Fruit fly (Drosophila melanogaster): Measurements from ENCODE around the gene Tbc1d8-9.

The Tbc1d8-9 gene

DNA sequence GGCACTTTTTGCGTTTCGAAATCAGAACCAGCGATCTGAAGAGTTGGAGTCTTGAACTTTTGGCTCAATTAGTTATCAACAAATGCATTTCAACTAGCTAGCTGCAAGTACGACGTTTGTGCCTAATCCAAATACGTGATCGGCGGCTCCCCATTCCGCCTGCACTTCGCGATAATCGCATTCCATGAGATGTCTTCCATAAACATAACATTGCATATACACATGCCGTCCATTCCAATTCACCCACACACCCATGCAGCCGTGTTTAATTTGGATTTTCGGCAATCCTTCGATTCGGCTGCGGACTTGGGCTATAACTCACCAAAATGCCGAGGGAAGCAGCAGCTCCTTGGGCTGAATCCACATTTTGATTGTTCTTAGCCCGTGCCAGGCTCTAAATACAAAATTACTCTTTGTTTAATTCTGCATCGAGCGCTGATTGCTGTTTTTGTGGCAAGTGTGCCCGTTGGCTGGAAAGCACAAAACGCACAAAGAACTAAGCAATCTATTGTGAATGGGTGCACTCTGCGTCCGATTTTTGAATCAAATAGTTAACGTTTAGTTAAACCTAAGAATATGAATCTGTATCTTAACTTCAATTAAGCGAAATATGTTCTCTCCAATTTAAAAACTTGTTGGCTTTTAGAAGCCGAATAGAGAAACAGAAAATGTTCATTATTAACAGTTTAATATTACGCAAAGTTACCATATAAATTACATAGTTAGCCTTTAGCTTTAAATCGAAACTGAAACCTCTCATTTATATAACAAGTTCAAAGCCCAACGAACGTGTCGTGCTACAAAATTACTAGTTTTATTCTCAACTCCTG is at the start of gene Tbc1d8-9, which contains the start of gene CG32436:
Gene Tbc1d8-9, minus strand, starts transcription at position 463 of the 830 bp plus-strand sequence.
Gene CG32436, plus strand, starts transcription at position 780 of the 830 bp plus-strand sequence.
- TF ChIP-seq Dbx (GFP tag; IDR thresholded peaks at IDR 0.05): no peak
- TF ChIP-seq Myb (GFP tag; optimal IDR thresholded peaks at IDR 0.05): peak; percentile 99
- peak; percentile 24 for TF ChIP-seq CG10979 (tag; optimal IDR thresholded peaks at IDR 0.05)
- peak; percentile 68 for TF ChIP-seq Med (GFP tag)
- peak; percentile 37 for TF ChIP-seq YL-1 (GFP tag; optimal IDR thresholded peaks at IDR 0.05)
- TF ChIP-seq CG4360 (GFP tag; IDR thresholded peaks at IDR 0.05): peak; percentile 81
- peak; percentile 14 for TF ChIP-seq CG33213 (GFP tag; optimal IDR thresholded peaks at IDR 0.05)
- peak; percentile 31 for TF ChIP-seq Lhr (GFP tag; optimal IDR thresholded peaks at IDR 0.05)
- TF ChIP-seq Pdp1 (GFP tag; optimal IDR thresholded peaks at IDR 0.05): peak in 1 of 2 experiments; percentile 55
- peak; percentile 28; the same call in 1 of the 2 replicates for TF ChIP-seq amos (GFP tag; IDR thresholded peaks at IDR 0.05; ENCODE audit: partially characterized antibody)
- 0 out of 3 replicates have a peak, but pooled peaks have one; percentile 13 for TF ChIP-seq CG34224 (GFP tag; IDR thresholded peaks at IDR 0.05; ENCODE audit: partially characterized antibody)
- TF ChIP-seq CG1603 (tag; optimal IDR thresholded peaks at IDR 0.05): peak; percentile 60
- no peak for TF ChIP-seq H15 (GFP tag; IDR thresholded peaks at IDR 0.05)
- peak; percentile 90 for TF ChIP-seq MESR4 (GFP tag; optimal IDR thresholded peaks at IDR 0.05)
- peak; percentile 95 for TF ChIP-seq CG17186 (GFP tag; optimal IDR thresholded peaks at IDR 0.05)
- TF ChIP-seq hbn (GFP tag; IDR thresholded peaks at IDR 0.05; ENCODE audit: partially characterized antibody): 0 out of 2 replicates have a peak, but pooled peaks have one; percentile 15
- peak; percentile 56 for TF ChIP-seq Ets97D (GFP tag; optimal IDR thresholded peaks at IDR 0.05)
- peak; percentile 89 for TF ChIP-seq stwl (tag; optimal IDR thresholded peaks at IDR 0.05)
- peak; percentile 51 for TF ChIP-seq Sry-δ (GFP tag; optimal IDR thresholded peaks at IDR 0.05)
- TF ChIP-seq Fer1 (GFP tag; optimal IDR thresholded peaks at IDR 0.05): peak; percentile 12
- peak; percentile 30 for TF ChIP-seq CG17829 (tag; optimal IDR thresholded peaks at IDR 0.05)
- no peak for TF ChIP-seq CG3838 (GFP tag; optimal IDR thresholded peaks at IDR 0.05)
- peak; percentile 62; the same call in 2 of the 3 replicates for TF ChIP-seq CG6791 (GFP tag; IDR thresholded peaks at IDR 0.05; ENCODE audit: partially characterized antibody)
- peak; percentile 93 for TF ChIP-seq CG4820 (GFP tag; optimal IDR thresholded peaks at IDR 0.05)
- TF ChIP-seq ttk (GFP tag; IDR thresholded peaks at IDR 0.05): no peak
- peak; percentile 72 for TF ChIP-seq Dp (GFP tag; optimal IDR thresholded peaks at IDR 0.05)
- TF ChIP-seq CHES-1-like (GFP tag; optimal IDR thresholded peaks at IDR 0.05): peak; percentile 47
- TF ChIP-seq Dll (GFP tag; IDR thresholded peaks at IDR 0.05; ENCODE audit: partially characterized antibody): peak; percentile 38; the same call in 1 of the 4 replicates
- TF ChIP-seq C15 (GFP tag; IDR thresholded peaks at IDR 0.05): no peak
- peak; percentile 41; the same call in 1 of the 3 replicates for TF ChIP-seq row (GFP tag; IDR thresholded peaks at IDR 0.05)
- peak; percentile 35 for TF ChIP-seq CG14710 (tag; optimal IDR thresholded peaks at IDR 0.05)
- peak; percentile 36; the same call in 1 of the 2 replicates for TF ChIP-seq CG13287 (GFP tag; IDR thresholded peaks at IDR 0.05; ENCODE audit: partially characterized antibody)
- TF ChIP-seq tll (GFP tag; optimal IDR thresholded peaks at IDR 0.05): no peak
- TF ChIP-seq trem (tag; optimal IDR thresholded peaks at IDR 0.05): peak; percentile 60
- peak; percentile 8 for TF ChIP-seq p53 (GFP tag; optimal IDR thresholded peaks at IDR 0.05)
- TF ChIP-seq CG17385 (GFP tag; optimal IDR thresholded peaks at IDR 0.05): no peak
- no peak for TF ChIP-seq CG8089 (GFP tag; optimal IDR thresholded peaks at IDR 0.05)
- TF ChIP-seq gfzf (GFP tag; optimal IDR thresholded peaks at IDR 0.05): peak; percentile 93
- TF ChIP-seq CG3847 (GFP tag; IDR thresholded peaks at IDR 0.05): peak; percentile 23; the same call in 1 of the 2 replicates
- peak; percentile 84 for TF ChIP-seq nerfin-1 (tag; optimal IDR thresholded peaks at IDR 0.05)
- peak; percentile 92 for TF ChIP-seq CG15514 (GFP tag; optimal IDR thresholded peaks at IDR 0.05)
- peak; percentile 64 for TF ChIP-seq CG2116 (GFP tag; optimal IDR thresholded peaks at IDR 0.05)
- peak; percentile 79 for TF ChIP-seq E2f2 (GFP tag; IDR thresholded peaks at IDR 0.05)
- TF ChIP-seq ranshi (GFP tag; IDR thresholded peaks at IDR 0.05): peak; percentile 17; the same call in 1 of the 2 replicates
- TF ChIP-seq CG15011 (GFP tag; optimal IDR thresholded peaks at IDR 0.05): no peak
- TF ChIP-seq sens (GFP tag): peak; percentile 42
- no peak for TF ChIP-seq CG6813 (GFP tag; optimal IDR thresholded peaks at IDR 0.05)
